Fruit fly (Drosophila melanogaster) S2 (cell line): ENCODE results near the gene CG13806.
A peak's percentile ranks its signal among the peaks of the same experiment; 100 is the strongest.

Experiments
- CG8478 ChIP-seq: fragments of >200 bp; optimal IDR thresholded peaks from 2 replicates; lab custom pipeline; 2018
- CTCF ChIP-seq, 2 experiments: fragments of >200 bp; optimal IDR thresholded peaks; 2 replicates each; lab custom pipeline; 2018

Gene CG13806

dm6 chr3L:2265692-2266444 lies at the start of gene CG13806, which contains the start of gene ecd:
CG13806 (plus strand) TSS chr3L:2266394.
ecd (minus strand) TSS chr3L:2265857.
- TF ChIP-seq CG8478: no peak
- peak; percentile 67 to 72 for TF ChIP-seq CTCF (optimal IDR thresholded peaks at IDR 0.05; lab: Kevin White, UChicago)

dm6 chr3L:2228367-2229171 lies 37.6 kb upstream of the CG13806 start:
- TF ChIP-seq CTCF (optimal IDR thresholded peaks at IDR 0.05; lab: Kevin White, UChicago) (peak; percentile 40 to 61), CG8478 (no peak)

- peak in 1 of 2 experiments; percentile 47 for TF ChIP-seq CTCF (optimal IDR thresholded peaks at IDR 0.05; lab: Kevin White, UChicago)
- TF ChIP-seq CG8478: no peak
These were observed 37.0 kb upstream of the CG13806 start, which contains the start of gene Oseg2 for dm6 chr3L:2229172-2229696. Oseg2 (plus strand) TSS chr3L:2229646.

- TF ChIP-seq CG8478 (no peak), CTCF (optimal IDR thresholded peaks at IDR 0.05; lab: Kevin White, UChicago) (peak; percentile 91)
These were observed 29.2 kb upstream of the CG13806 start, which contains the start of gene CG9018 for dm6 chr3L:2237034-2237433. CG9018 (minus strand) TSS chr3L:2237076.

- TF ChIP-seq CTCF (optimal IDR thresholded peaks at IDR 0.05; lab: Kevin White, UChicago) (no peak), CG8478 (no peak)
These were observed 28.5 kb upstream of the CG13806 start, which contains the start of gene ACXD for dm6 chr3L:2237543-2238233. ACXD (plus strand) TSS chr3L:2237608.

- TF ChIP-seq CTCF (optimal IDR thresholded peaks at IDR 0.05; lab: Kevin White, UChicago): peak; percentile 44 to 54
- TF ChIP-seq CG8478: no peak
These were observed 22.2 kb upstream of the CG13806 start, which contains the start of gene CG32301 for dm6 chr3L:2243846-2244528. CG32301 (plus strand) TSS chr3L:2244478.

dm6 chr3L:2248335-2248734 lies 17.9 kb upstream of the CG13806 start, which contains the start of gene CG32305:
CG32305 (plus strand) TSS chr3L:2248635.
- no peak for TF ChIP-seq CTCF (optimal IDR thresholded peaks at IDR 0.05; lab: Kevin White, UChicago)
- TF ChIP-seq CG8478: no peak

dm6 chr3L:2253962-2254662 lies 12.1 kb upstream of the CG13806 start:
- no peak for TF ChIP-seq CG8478
- no peak for TF ChIP-seq CTCF (optimal IDR thresholded peaks at IDR 0.05; lab: Kevin White, UChicago)

dm6 chr3L:2255775-2256174 lies 10.4 kb upstream of the CG13806 start:
- TF ChIP-seq CTCF (optimal IDR thresholded peaks at IDR 0.05; lab: Kevin White, UChicago) (no peak), CG8478 (no peak)

- TF ChIP-seq CG8478 (no peak), CTCF (optimal IDR thresholded peaks at IDR 0.05; lab: Kevin White, UChicago) (no peak)
These were observed 9.6 kb upstream of the CG13806 start for dm6 chr3L:2256422-2257172.

- TF ChIP-seq CTCF (optimal IDR thresholded peaks at IDR 0.05; lab: Kevin White, UChicago): no peak
- TF ChIP-seq CG8478: no peak
These were observed 8.8 kb upstream of the CG13806 start, which contains the start of the genes CG1275 and Elp5 for dm6 chr3L:2257412-2257862. CG1275 (minus strand) TSS chr3L:2257423. Elp5 (plus strand) TSS chr3L:2257456.

- TF ChIP-seq CG8478 (no peak), CTCF (optimal IDR thresholded peaks at IDR 0.05; lab: Kevin White, UChicago) (no peak)
These were observed 4.9 kb upstream of the CG13806 start for dm6 chr3L:2261282-2261681.

dm6 chr3L:2262515-2262944 lies 3.7 kb upstream of the CG13806 start, which contains the start of the genes oxt and CG13807:
oxt (minus strand) TSS chr3L:2262664.
CG13807 (plus strand) TSS chr3L:2262919.
- no peak for TF ChIP-seq CG8478
- TF ChIP-seq CTCF (optimal IDR thresholded peaks at IDR 0.05; lab: Kevin White, UChicago): no peak
